Fruit fly (Drosophila melanogaster) whole organism, embryonic: ENCODE data around the gene heph.

Experiments
- B-H2 ChIP-seq: fragments of 200-800 bp; sonication (Bioruptor generic); optimal IDR thresholded peaks from 2 replicates; lab custom pipeline; 2018; ENCODE audit warnings: missing biosample characterization, mild to moderate bottlenecking, missing genetic modification characterization
- Blimp-1 ChIP-seq: fragments of 200-800 bp; sonication (Bioruptor generic); optimal IDR thresholded peaks from 3 replicates; lab custom pipeline; 2018; ENCODE audit warnings: missing biosample characterization, missing genetic modification characterization, mild to moderate bottlenecking, moderate library complexity, missing genetic modification reagents
- CG10431 ChIP-seq: fragments of 200-800 bp; sonication (Bioruptor generic); optimal IDR thresholded peaks from 3 replicates; lab custom pipeline; 2018; ENCODE audit warnings: missing biosample characterization, mild to moderate bottlenecking, missing genetic modification characterization
- CG10543 ChIP-seq: fragments of 200-800 bp; sonication (Bioruptor generic); optimal IDR thresholded peaks from 3 replicates; lab custom pipeline; 2017; ENCODE audit warnings: missing biosample characterization, mild to moderate bottlenecking, missing genetic modification characterization, moderate library complexity
- CG11723 ChIP-seq: fragments of 200-800 bp; sonication (Bioruptor generic); optimal IDR thresholded peaks from 2 replicates; lab custom pipeline; 2017; ENCODE audit warnings: missing biosample characterization, mild to moderate bottlenecking, missing genetic modification characterization
- CG12391 ChIP-seq: fragments of 200-800 bp; sonication (Bioruptor generic); optimal IDR thresholded peaks from 3 replicates; lab custom pipeline; 2018; ENCODE audit warnings: missing biosample characterization, mild to moderate bottlenecking, missing genetic modification characterization, moderate library complexity
- CG13123 ChIP-seq: fragments of 200-800 bp; sonication (Bioruptor generic); optimal IDR thresholded peaks from 2 replicates; lab custom pipeline; 2016; ENCODE audit warnings: missing biosample characterization, missing genetic modification characterization
- CG15011 ChIP-seq: fragments of 200-800 bp; sonication (Bioruptor generic); optimal IDR thresholded peaks from 3 replicates; lab custom pipeline; 2018; ENCODE audit warnings: missing biosample characterization, mild to moderate bottlenecking, missing genetic modification characterization
- CG16815 ChIP-seq: fragments of 200-800 bp; sonication (Bioruptor generic); optimal IDR thresholded peaks from 3 replicates; lab custom pipeline; 2017; ENCODE audit warnings: missing biosample characterization, mild to moderate bottlenecking, missing genetic modification characterization
- CG16863 ChIP-seq: fragments of 200-800 bp; sonication (Bioruptor generic); optimal IDR thresholded peaks from 3 replicates; lab custom pipeline; 2016; ENCODE audit warnings: missing biosample characterization, missing genetic modification characterization
- CG18764 ChIP-seq: fragments of 200-800 bp; sonication (Bioruptor generic); optimal IDR thresholded peaks from 3 replicates; lab custom pipeline; 2016; ENCODE audit warnings: missing biosample characterization, missing genetic modification characterization
- CG2129 ChIP-seq: fragments of 200-800 bp; sonication (Bioruptor generic); IDR thresholded peaks from 2 replicates; pipeline ENCODE4 v1.3.6; 2022; ENCODE audit warnings: missing biosample characterization, missing genetic modification characterization; ENCODE audit not compliant: partially characterized antibody
- CG2199 ChIP-seq: fragments of 200-800 bp; sonication (Bioruptor generic); IDR thresholded peaks from 3 replicates; pipeline ENCODE4 v1.3.6; 2022; ENCODE audit warnings: missing biosample characterization, missing genetic modification characterization
- CG3163 ChIP-seq: fragments of 200-800 bp; sonication (Bioruptor generic); optimal IDR thresholded peaks from 3 replicates; lab custom pipeline; 2016; ENCODE audit warnings: missing biosample characterization, missing genetic modification characterization
- CG4617 ChIP-seq: fragments of 200-800 bp; sonication (Bioruptor generic); optimal IDR thresholded peaks from 3 replicates; lab custom pipeline; 2016; ENCODE audit warnings: missing biosample characterization, missing genetic modification characterization, borderline replicate concordance
- CG6813 ChIP-seq: fragments of 200-800 bp; sonication (Bioruptor generic); optimal IDR thresholded peaks from 2 replicates; lab custom pipeline; 2017; ENCODE audit warnings: missing biosample characterization, missing genetic modification characterization, mild to moderate bottlenecking, moderate library complexity, missing genetic modification reagents
- CG6854 ChIP-seq: fragments of 200-800 bp; sonication (Bioruptor generic); optimal IDR thresholded peaks from 3 replicates; lab custom pipeline; 2017; ENCODE audit warnings: missing biosample characterization, mild to moderate bottlenecking, missing genetic modification characterization
- CG8388 ChIP-seq: fragments of 200-800 bp; sonication (Bioruptor generic); optimal IDR thresholded peaks from 2 replicates; lab custom pipeline; 2019; ENCODE audit warnings: missing biosample characterization, mild to moderate bottlenecking, missing genetic modification characterization, moderate library complexity
- CG9215 ChIP-seq: fragments of 200-800 bp; sonication (Bioruptor generic); IDR thresholded peaks from 2 replicates; pipeline ENCODE4 v1.3.6; 2022; ENCODE audit warnings: missing biosample characterization, missing genetic modification characterization
- CG9727 ChIP-seq: fragments of 200-800 bp; sonication (Bioruptor generic); optimal IDR thresholded peaks from 3 replicates; lab custom pipeline; 2017; ENCODE audit warnings: missing biosample characterization, mild to moderate bottlenecking, missing genetic modification characterization
- CG9932 ChIP-seq: fragments of 200-800 bp; sonication (Bioruptor generic); IDR thresholded peaks from 2 replicates; pipeline ENCODE4 v1.3.6; 2022; ENCODE audit warnings: missing biosample characterization, missing genetic modification characterization
- Dad ChIP-seq: fragments of 200-800 bp; sonication (Bioruptor generic); optimal IDR thresholded peaks from 3 replicates; lab custom pipeline; 2016; ENCODE audit warnings: missing biosample characterization, missing genetic modification characterization
- Drgx ChIP-seq: fragments of 200-800 bp; sonication (Bioruptor generic); IDR thresholded peaks from 2 replicates; pipeline ENCODE4 v1.3.6; 2022; ENCODE audit warnings: missing biosample characterization, missing genetic modification characterization
- Gsc ChIP-seq: fragments of 200-800 bp; sonication (Bioruptor generic); IDR thresholded peaks from 2 replicates; pipeline ENCODE4 v1.3.6; 2022; ENCODE audit warnings: missing biosample characterization, missing genetic modification characterization
- Hmx ChIP-seq: fragments of 200-800 bp; sonication (Bioruptor generic); optimal IDR thresholded peaks from 2 replicates; lab custom pipeline; 2016; ENCODE audit warnings: missing biosample characterization, missing genetic modification characterization
- Kr ChIP-seq: fragments of 200-800 bp; sonication (Bioruptor generic); optimal IDR thresholded peaks from 2 replicates; lab custom pipeline; 2017; ENCODE audit warnings: missing biosample characterization, mild to moderate bottlenecking, missing genetic modification characterization
- MBD-R2 ChIP-seq: fragments of 200-800 bp; sonication (Bioruptor generic); IDR thresholded peaks from 2 replicates; pipeline ENCODE4 v1.3.6; 2022; ENCODE audit warnings: missing biosample characterization, missing genetic modification characterization
- Mes4 ChIP-seq: fragments of 200-800 bp; sonication (Bioruptor generic); optimal IDR thresholded peaks from 2 replicates; lab custom pipeline; 2016; ENCODE audit warnings: missing biosample characterization, missing genetic modification characterization
- NC2β ChIP-seq: fragments of 200-800 bp; sonication (Bioruptor generic); optimal IDR thresholded peaks from 2 replicates; lab custom pipeline; 2016; ENCODE audit warnings: missing biosample characterization, missing genetic modification characterization
- Oaz ChIP-seq: fragments of 200-800 bp; sonication (Bioruptor generic); IDR thresholded peaks from 2 replicates; pipeline ENCODE4 v1.3.6; 2022; ENCODE audit warnings: missing biosample characterization, missing genetic modification characterization
- Opbp ChIP-seq: fragments of 200-800 bp; sonication (Bioruptor generic); IDR thresholded peaks from 3 replicates; pipeline ENCODE4 v1.3.6; 2022; ENCODE audit warnings: missing biosample characterization, missing genetic modification characterization; ENCODE audit not compliant: partially characterized antibody
- Spps ChIP-seq: fragments of 200-800 bp; sonication (Bioruptor generic); optimal IDR thresholded peaks from 2 replicates; lab custom pipeline; 2018; ENCODE audit warnings: missing biosample characterization, mild to moderate bottlenecking, missing genetic modification characterization
- Usf ChIP-seq: fragments of 200-800 bp; sonication (Bioruptor generic); optimal IDR thresholded peaks from 2 replicates; lab custom pipeline; 2017; ENCODE audit warnings: missing genotype, missing biosample characterization, missing genetic modification characterization
- Xrp1 ChIP-seq: fragments of 200-800 bp; sonication (Bioruptor generic); IDR thresholded peaks from 2 replicates; pipeline ENCODE4 v1.3.6; 2022; ENCODE audit warnings: missing biosample characterization, missing genetic modification characterization
- YL-1 ChIP-seq: fragments of 200-800 bp; sonication (Bioruptor generic); optimal IDR thresholded peaks from 3 replicates; lab custom pipeline; 2017; ENCODE audit warnings: missing biosample characterization, mild to moderate bottlenecking, missing genetic modification characterization
- az2 ChIP-seq: fragments of 200-800 bp; sonication (Bioruptor generic); optimal IDR thresholded peaks from 3 replicates; lab custom pipeline; 2016; ENCODE audit warnings: missing biosample characterization, missing genetic modification characterization
- eve ChIP-seq, 2 experiments: fragments of >200 bp; optimal IDR thresholded peaks; 2 replicates each; lab custom pipeline; 2017; ENCODE audit warnings: missing biosample characterization in 2 of 2, missing genetic modification characterization in 2 of 2
- gce ChIP-seq: fragments of 200-800 bp; sonication (Bioruptor generic); IDR thresholded peaks from 3 replicates; pipeline ENCODE4 v1.3.6; 2022; ENCODE audit warnings: missing biosample characterization, missing genetic modification characterization
- grn ChIP-seq: fragments of 200-800 bp; sonication (Bioruptor generic); optimal IDR thresholded peaks from 3 replicates; lab custom pipeline; 2017; ENCODE audit warnings: missing biosample characterization, missing genetic modification characterization
- hb ChIP-seq: fragments of 200-800 bp; sonication (Bioruptor generic); IDR thresholded peaks from 3 replicates; pipeline ENCODE4 v1.3.6; 2022; ENCODE audit warnings: missing biosample characterization, missing genetic modification characterization; ENCODE audit not compliant: partially characterized antibody
- ind ChIP-seq: fragments of 200-800 bp; sonication (Bioruptor generic); optimal IDR thresholded peaks from 3 replicates; lab custom pipeline; 2016; ENCODE audit warnings: missing biosample characterization, missing genetic modification characterization
- mam ChIP-seq: fragments of 200-800 bp; sonication (Bioruptor generic); optimal IDR thresholded peaks from 3 replicates; lab custom pipeline; 2016; ENCODE audit warnings: missing biosample characterization, missing genetic modification characterization
- p53 ChIP-seq: fragments of 200-800 bp; sonication (Bioruptor generic); optimal IDR thresholded peaks from 2 replicates; lab custom pipeline; 2016; ENCODE audit warnings: missing biosample characterization, missing genetic modification characterization
- peb ChIP-seq: fragments of 200-800 bp; sonication (Bioruptor generic); IDR thresholded peaks from 2 replicates; pipeline ENCODE4 v1.3.6; 2022; ENCODE audit warnings: missing biosample characterization, missing genetic modification characterization
- pzg ChIP-seq: fragments of 200-800 bp; sonication (Bioruptor generic); optimal IDR thresholded peaks from 3 replicates; lab custom pipeline; 2018; ENCODE audit warnings: missing biosample characterization, mild to moderate bottlenecking, missing genetic modification characterization, moderate library complexity
- sens-2 ChIP-seq: fragments of 200-800 bp; sonication (Bioruptor generic); IDR thresholded peaks from 2 replicates; pipeline ENCODE4 v1.3.6; 2022; ENCODE audit warnings: missing biosample characterization, missing genetic modification characterization
- slbo ChIP-seq: fragments of 200-800 bp; sonication (Bioruptor generic); IDR thresholded peaks from 2 replicates; pipeline ENCODE4 v1.3.6; 2022; ENCODE audit warnings: missing biosample characterization, missing genetic modification characterization
- slp2 ChIP-seq: fragments of 200-800 bp; sonication (Bioruptor generic); optimal IDR thresholded peaks from 2 replicates; lab custom pipeline; 2016; ENCODE audit warnings: missing biosample characterization, missing genetic modification characterization
- tin ChIP-seq: fragments of 200-800 bp; sonication (Bioruptor generic); optimal IDR thresholded peaks from 3 replicates; lab custom pipeline; 2016; ENCODE audit warnings: missing biosample characterization, missing genetic modification characterization
- tio ChIP-seq: fragments of 200-800 bp; sonication (Bioruptor generic); optimal IDR thresholded peaks from 2 replicates; lab custom pipeline; 2017; ENCODE audit warnings: missing biosample characterization, missing genetic modification characterization, inconsistent platforms
- unpg ChIP-seq: fragments of 200-800 bp; sonication (Bioruptor generic); optimal IDR thresholded peaks from 3 replicates; lab custom pipeline; 2018; ENCODE audit warnings: missing biosample characterization, mild to moderate bottlenecking, missing genetic modification characterization, moderate library complexity

The heph gene

dm6 chr3R:31977548-31978133 lies 37.7 kb downstream of the heph start, which contains the start of gene CG2003 (continued):
- TF ChIP-seq CG16863 (GFP tag; lab: Kevin White, UChicago) (peak; percentile 22), YL-1 (no peak), CG15011 (GFP tag; lab: Kevin White, UChicago) (no peak), CG6813 (GFP tag; lab: Kevin White, UChicago) (no peak), CG9215 (peak; percentile 70), CG8388 (GFP tag; lab: Kevin White, UChicago) (peak; percentile 40), Drgx (GFP tag; lab: Robert Waterston, UW) (no peak), Xrp1 (GFP tag; lab: Robert Waterston, UW) (peak; percentile 60; the same call in 1 of the 2 replicates), CG2199 (GFP tag; lab: Robert Waterston, UW) (no peak), pzg (no peak), CG10543 (peak; percentile 84), Gsc (GFP tag; lab: Robert Waterston, UW) (no peak), CG10431 (GFP tag; lab: Kevin White, UChicago) (no peak), CG3163 (GFP tag; lab: Kevin White, UChicago) (peak; percentile 55), tin (GFP tag; lab: Kevin White, UChicago) (peak; percentile 27), CG6854 (GFP tag; lab: Kevin White, UChicago) (no peak), CG9932 (peak; percentile 82), Opbp (GFP tag; lab: Robert Waterston, UW) (no peak), ind (GFP tag; lab: Kevin White, UChicago) (peak; percentile 60), gce (GFP tag; lab: Robert Waterston, UW) (no peak), sens-2 (GFP tag; lab: Robert Waterston, UW) (no peak), NC2β (no peak), peb (GFP tag; lab: Robert Waterston, UW) (no peak), p53 (GFP tag; lab: Kevin White, UChicago) (no peak), CG13123 (GFP tag; lab: Kevin White, UChicago) (peak; percentile 16), az2 (GFP tag; lab: Kevin White, UChicago) (peak; percentile 41), Kr (GFP tag; lab: Kevin White, UChicago) (no peak), grn (GFP tag; lab: Kevin White, UChicago) (peak; percentile 55), Hmx (no peak), Spps (tag; lab: Kevin White, UChicago) (no peak), CG18764 (GFP tag; lab: Kevin White, UChicago) (peak; percentile 30), Mes4 (GFP tag; lab: Kevin White, UChicago) (no peak), Blimp-1 (GFP tag; lab: Kevin White, UChicago) (peak; percentile 51), B-H2 (GFP tag; lab: Kevin White, UChicago) (no peak), Dad (GFP tag; lab: Kevin White, UChicago) (peak; percentile 34), mam (GFP tag; lab: Kevin White, UChicago) (peak; percentile 36), MBD-R2 (GFP tag; lab: Robert Waterston, UW) (0 out of 2 replicates have a peak, but pooled peaks have one; percentile 35), slbo (peak; percentile 88), CG4617 (GFP tag; lab: Kevin White, UChicago) (peak; percentile 16), Oaz (peak; percentile 50), hb (GFP tag; lab: Robert Waterston, UW) (no peak), slp2 (GFP tag; lab: Kevin White, UChicago) (peak; percentile 71), CG9727 (peak; percentile 55), CG12391 (tag; lab: Kevin White, UChicago) (peak; percentile 69), unpg (GFP tag; lab: Kevin White, UChicago) (peak; percentile 71), CG16815 (peak; percentile 20), eve (GFP tag; optimal IDR thresholded peaks at IDR 0.05; lab: Kevin White, UChicago) (peak in 1 of 2 experiments; percentile 87), CG2129 (GFP tag; lab: Robert Waterston, UW) (no peak), tio (GFP tag; lab: Kevin White, UChicago) (peak; percentile 69), Usf (no peak), CG11723 (GFP tag; lab: Kevin White, UChicago) (no peak)
